Worm (Caenorhabditis elegans) whole organism, L1 larva: ENCODE results near the gene irld-47.

Source experiments
- blmp-1 ChIP-seq: fragments of 150-350 bp; optimal IDR thresholded peaks from 2 replicates; lab custom pipeline; 2014; ENCODE audit warnings: missing biosample characterization, missing genetic modification characterization
- lin-13 ChIP-seq: fragments of 150-350 bp; optimal IDR thresholded peaks from 2 replicates; lab custom pipeline; 2014; ENCODE audit warnings: missing biosample characterization, missing genetic modification reagents, missing genetic modification characterization
- lsy-2 ChIP-seq, 2 experiments: fragments of 150-350 bp; optimal IDR thresholded peaks; 2 replicates each; lab custom pipeline; 2014; ENCODE audit warnings: missing biosample characterization in 2 of 2, missing genetic modification characterization in 2 of 2
- nhr-28 ChIP-seq: fragments of 150-350 bp; optimal IDR thresholded peaks from 2 replicates; lab custom pipeline; 2014; ENCODE audit warnings: missing biosample characterization, missing genetic modification characterization
- sup-37 ChIP-seq: fragments of 200-800 bp; sonication (Bioruptor generic); optimal IDR thresholded peaks from 2 replicates; lab custom pipeline; 2018; ENCODE audit warnings: mild to moderate bottlenecking, missing genetic modification characterization, missing compliant biosample characterization
- swsn-7 ChIP-seq: sonication (generic microtip); optimal IDR thresholded peaks from 2 replicates; lab custom pipeline; 2016; ENCODE audit warnings: missing genetic modification characterization, missing compliant biosample characterization
- unc-130 ChIP-seq: fragments of 150-350 bp; optimal IDR thresholded peaks from 2 replicates; lab custom pipeline; 2017; ENCODE audit warnings: missing biosample characterization, missing genetic modification characterization, inconsistent platforms
- xbp-1 ChIP-seq: sonication (generic microtip); optimal IDR thresholded peaks from 2 replicates; lab custom pipeline; 2016; ENCODE audit warnings: missing genetic modification characterization, missing compliant biosample characterization
- zip-4 ChIP-seq: fragments of 200-800 bp; sonication (Bioruptor generic); optimal IDR thresholded peaks from 2 replicates; lab custom pipeline; 2018; ENCODE audit warnings: mild to moderate bottlenecking, missing genetic modification characterization, moderate library complexity, missing compliant biosample characterization

DNA sequence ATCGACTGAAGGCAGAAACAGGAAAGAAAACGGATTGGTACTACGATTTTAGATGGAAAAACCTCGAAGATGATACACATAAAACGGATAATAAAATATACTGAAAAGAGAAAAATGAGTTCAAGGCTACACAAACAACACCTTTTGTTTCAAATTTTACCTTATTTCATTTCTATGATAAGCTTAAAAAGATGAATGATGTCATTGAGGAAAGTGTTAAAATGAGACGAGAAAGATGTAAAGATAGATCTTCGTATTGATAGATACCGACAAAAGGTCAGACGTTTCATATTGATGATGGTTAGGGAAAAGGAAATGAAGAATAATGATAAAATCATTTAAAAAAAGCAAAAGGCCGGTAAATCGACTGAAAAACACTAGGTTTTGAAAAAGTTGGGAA, 32.7 kb downstream of the irld-47 start:
- TF ChIP-seq xbp-1 (no peak), blmp-1 (no peak), swsn-7 (no peak), unc-130 (tag; lab: Kevin White, UChicago) (no peak), nhr-28 (tag; lab: Kevin White, UChicago) (no peak), lin-13 (GFP tag; lab: Kevin White, UChicago) (no peak), sup-37 (GFP tag; lab: Kevin White, UChicago) (no peak), lsy-2 (tag; optimal IDR thresholded peaks at IDR 0.05; lab: Kevin White, UChicago) (no peak), zip-4 (no peak)
